Fruit fly (Drosophila melanogaster) whole organism, embryonic: ENCODE data around the gene Jupiter.

Source experiments
- ATbp ChIP-seq: fragments of 200-800 bp; sonication (Bioruptor generic); optimal IDR thresholded peaks from 2 replicates; lab custom pipeline; 2017; ENCODE audit warnings: missing biosample characterization, mild to moderate bottlenecking, missing genetic modification characterization, missing genetic modification reagents
- Aef1 ChIP-seq: fragments of 200-800 bp; sonication (Bioruptor generic); IDR thresholded peaks from 3 replicates; pipeline ENCODE4 v1.3.6; 2022; ENCODE audit warnings: missing biosample characterization, missing genetic modification characterization
- B-H2 ChIP-seq: fragments of 200-800 bp; sonication (Bioruptor generic); optimal IDR thresholded peaks from 2 replicates; lab custom pipeline; 2018; ENCODE audit warnings: missing biosample characterization, mild to moderate bottlenecking, missing genetic modification characterization
- CG12391 ChIP-seq: fragments of 200-800 bp; sonication (Bioruptor generic); optimal IDR thresholded peaks from 3 replicates; lab custom pipeline; 2018; ENCODE audit warnings: missing biosample characterization, mild to moderate bottlenecking, missing genetic modification characterization, moderate library complexity
- CG12659 ChIP-seq: fragments of 200-800 bp; sonication (Bioruptor generic); optimal IDR thresholded peaks from 3 replicates; lab custom pipeline; 2017; ENCODE audit warnings: mild to moderate bottlenecking, missing biosample characterization, missing genetic modification reagents, missing genetic modification characterization
- CG14667 ChIP-seq: fragments of 200-800 bp; sonication (Bioruptor generic); IDR thresholded peaks from 2 replicates; pipeline ENCODE4 v1.3.6; 2022; ENCODE audit warnings: missing biosample characterization, missing genetic modification characterization
- CG16813 ChIP-seq: fragments of 200-800 bp; sonication (Bioruptor generic); IDR thresholded peaks from 3 replicates; pipeline ENCODE4 v1.3.6; 2022; ENCODE audit warnings: missing biosample characterization, missing genetic modification characterization; ENCODE audit not compliant: partially characterized antibody
- CG1792 ChIP-seq: fragments of 200-800 bp; sonication (Bioruptor generic); optimal IDR thresholded peaks from 2 replicates; lab custom pipeline; 2016; ENCODE audit warnings: missing biosample characterization, missing genetic modification characterization
- CG18262 ChIP-seq: fragments of 200-800 bp; optimal IDR thresholded peaks from 3 replicates; lab custom pipeline; 2019; ENCODE audit warnings: missing biosample characterization, mild to moderate bottlenecking, missing genetic modification characterization, moderate library complexity
- CG2678 ChIP-seq: fragments of 200-800 bp; sonication (Bioruptor generic); optimal IDR thresholded peaks from 3 replicates; lab custom pipeline; 2019; ENCODE audit warnings: missing biosample characterization, mild to moderate bottlenecking, missing genetic modification characterization, moderate library complexity
- CG30431 ChIP-seq: fragments of 200-800 bp; sonication (Bioruptor generic); optimal IDR thresholded peaks from 2 replicates; lab custom pipeline; 2017; ENCODE audit warnings: missing biosample characterization, missing genetic modification characterization
- CG3163 ChIP-seq: fragments of 200-800 bp; sonication (Bioruptor generic); optimal IDR thresholded peaks from 3 replicates; lab custom pipeline; 2016; ENCODE audit warnings: missing biosample characterization, missing genetic modification characterization
- CG33557 ChIP-seq: fragments of 200-800 bp; sonication (Bioruptor generic); optimal IDR thresholded peaks from 2 replicates; lab custom pipeline; 2019; ENCODE audit warnings: missing biosample characterization, mild to moderate bottlenecking, missing genetic modification characterization, moderate library complexity
- CG6654 ChIP-seq: fragments of 200-800 bp; sonication (Bioruptor generic); optimal IDR thresholded peaks from 2 replicates; lab custom pipeline; 2017; ENCODE audit warnings: missing biosample characterization, mild to moderate bottlenecking, missing genetic modification characterization
- CG7963 ChIP-seq: fragments of 200-800 bp; sonication (Bioruptor generic); IDR thresholded peaks from 3 replicates; pipeline ENCODE4 v1.3.6; 2022; ENCODE audit warnings: missing biosample characterization, missing genetic modification characterization; ENCODE audit not compliant: partially characterized antibody
- CG7987 ChIP-seq: fragments of 200-800 bp; sonication (Bioruptor generic); optimal IDR thresholded peaks from 2 replicates; lab custom pipeline; 2018; ENCODE audit warnings: missing biosample characterization, mild to moderate bottlenecking, missing genetic modification characterization, moderate library complexity
- CG8765 ChIP-seq: fragments of 200-800 bp; sonication (Bioruptor generic); IDR thresholded peaks from 2 replicates; pipeline ENCODE4 v1.3.6; 2022; ENCODE audit warnings: missing biosample characterization, missing genetic modification characterization
- CG9876 ChIP-seq: fragments of 200-800 bp; sonication (Bioruptor generic); optimal IDR thresholded peaks from 2 replicates; lab custom pipeline; 2016; ENCODE audit warnings: missing biosample characterization, missing genetic modification characterization
- D19B ChIP-seq: fragments of 200-800 bp; sonication (Bioruptor generic); optimal IDR thresholded peaks from 2 replicates; lab custom pipeline; 2017; ENCODE audit warnings: missing biosample characterization, mild to moderate bottlenecking, missing genetic modification characterization
- Ets97D ChIP-seq: fragments of 200-800 bp; sonication (Bioruptor generic); optimal IDR thresholded peaks from 3 replicates; lab custom pipeline; 2016; ENCODE audit warnings: missing biosample characterization, missing genetic modification characterization
- Hmr ChIP-seq: fragments of 200-800 bp; sonication (Bioruptor generic); optimal IDR thresholded peaks from 3 replicates; lab custom pipeline; 2017; ENCODE audit warnings: mild to moderate bottlenecking, missing biosample characterization, missing genetic modification reagents, missing genetic modification characterization
- Lpt ChIP-seq: fragments of >200 bp; optimal IDR thresholded peaks from 2 replicates; lab custom pipeline; 2018; ENCODE audit warnings: missing biosample characterization, missing genetic modification characterization
- NK7.1 ChIP-seq: fragments of 200-800 bp; sonication (Bioruptor generic); optimal IDR thresholded peaks from 3 replicates; lab custom pipeline; 2016; ENCODE audit warnings: missing biosample characterization, missing genetic modification characterization
- Scr ChIP-seq: fragments of 200-800 bp; sonication (Bioruptor generic); IDR thresholded peaks from 2 replicates; pipeline ENCODE4 v1.3.6; 2022; ENCODE audit warnings: missing biosample characterization, missing genetic modification characterization; ENCODE audit not compliant: partially characterized antibody
- ac ChIP-seq: fragments of 200-800 bp; sonication (Bioruptor generic); optimal IDR thresholded peaks from 3 replicates; lab custom pipeline; 2017; ENCODE audit warnings: missing biosample characterization, mild to moderate bottlenecking, missing genetic modification characterization
- ara ChIP-seq: fragments of 200-800 bp; sonication (Bioruptor generic); IDR thresholded peaks from 2 replicates; pipeline ENCODE4 v1.3.6; 2022; ENCODE audit warnings: missing biosample characterization, missing genetic modification characterization
- bbx ChIP-seq: fragments of 200-800 bp; sonication (Bioruptor generic); IDR thresholded peaks from 2 replicates; pipeline ENCODE4 v1.3.6; 2022; ENCODE audit warnings: missing biosample characterization, missing genetic modification characterization; ENCODE audit not compliant: partially characterized antibody
- bowl ChIP-seq: fragments of 200-800 bp; sonication (Bioruptor generic); IDR thresholded peaks from 2 replicates; pipeline ENCODE4 v1.3.6; 2022; ENCODE audit warnings: missing biosample characterization, missing genetic modification characterization
- fd96Cb ChIP-seq: fragments of 200-800 bp; sonication (Bioruptor generic); optimal IDR thresholded peaks from 2 replicates; lab custom pipeline; 2018; ENCODE audit warnings: missing biosample characterization, mild to moderate bottlenecking, missing genetic modification characterization, moderate library complexity
- gem ChIP-seq: fragments of 200-800 bp; sonication (Bioruptor generic); optimal IDR thresholded peaks from 2 replicates; lab custom pipeline; 2019; ENCODE audit warnings: missing biosample characterization, mild to moderate bottlenecking, missing genetic modification characterization, moderate library complexity
- hb ChIP-seq: fragments of 200-800 bp; sonication (Bioruptor generic); IDR thresholded peaks from 3 replicates; pipeline ENCODE4 v1.3.6; 2022; ENCODE audit warnings: missing biosample characterization, missing genetic modification characterization; ENCODE audit not compliant: partially characterized antibody
- hth ChIP-seq: fragments of >200 bp; optimal IDR thresholded peaks from 2 replicates; lab custom pipeline; 2017; ENCODE audit warnings: inconsistent platforms
- luna ChIP-seq: fragments of 200-800 bp; sonication (Bioruptor generic); optimal IDR thresholded peaks from 2 replicates; lab custom pipeline; 2016; ENCODE audit warnings: missing biosample characterization, missing genetic modification characterization
- mirr ChIP-seq: fragments of 200-800 bp; sonication (Bioruptor generic); optimal IDR thresholded peaks from 3 replicates; lab custom pipeline; 2018; ENCODE audit warnings: missing biosample characterization, mild to moderate bottlenecking, missing genetic modification characterization
- org-1 ChIP-seq: fragments of 200-800 bp; sonication (Bioruptor generic); optimal IDR thresholded peaks from 2 replicates; lab custom pipeline; 2017; ENCODE audit warnings: missing biosample characterization, missing genetic modification characterization
- pho ChIP-seq: fragments of 200-800 bp; sonication (Bioruptor generic); optimal IDR thresholded peaks from 2 replicates; lab custom pipeline; 2016; ENCODE audit warnings: missing biosample characterization, missing genetic modification characterization
- sim ChIP-seq: fragments of 200-800 bp; sonication (Bioruptor generic); IDR thresholded peaks from 2 replicates; pipeline ENCODE4 v1.3.6; 2022; ENCODE audit warnings: missing biosample characterization, missing genetic modification characterization
- ssp ChIP-seq: fragments of 200-800 bp; sonication (Bioruptor generic); IDR thresholded peaks from 2 replicates; pipeline ENCODE4 v1.3.6; 2022; ENCODE audit warnings: missing biosample characterization, missing genetic modification characterization
- tna ChIP-seq: fragments of 200-800 bp; sonication (Bioruptor generic); IDR thresholded peaks from 2 replicates; pipeline ENCODE4 v1.3.6; 2022; ENCODE audit warnings: missing biosample characterization, missing genetic modification characterization; ENCODE audit not compliant: partially characterized antibody
- twi ChIP-seq: fragments of 200-800 bp; optimal IDR thresholded peaks from 2 replicates; lab custom pipeline; 2019; ENCODE audit warnings: missing biosample characterization, mild to moderate bottlenecking, missing genetic modification characterization, moderate library complexity
- unpg ChIP-seq: fragments of 200-800 bp; sonication (Bioruptor generic); optimal IDR thresholded peaks from 3 replicates; lab custom pipeline; 2018; ENCODE audit warnings: missing biosample characterization, mild to moderate bottlenecking, missing genetic modification characterization, moderate library complexity
- usp ChIP-seq: fragments of >200 bp; optimal IDR thresholded peaks from 2 replicates; lab custom pipeline; 2017; ENCODE audit warnings: missing biosample characterization, missing genetic modification characterization
- zen2 ChIP-seq: fragments of 200-800 bp; sonication (Bioruptor generic); IDR thresholded peaks from 3 replicates; pipeline ENCODE4 v1.3.6; 2022; ENCODE audit warnings: missing biosample characterization, missing genetic modification characterization; ENCODE audit not compliant: partially characterized antibody

Gene Jupiter

DNA sequence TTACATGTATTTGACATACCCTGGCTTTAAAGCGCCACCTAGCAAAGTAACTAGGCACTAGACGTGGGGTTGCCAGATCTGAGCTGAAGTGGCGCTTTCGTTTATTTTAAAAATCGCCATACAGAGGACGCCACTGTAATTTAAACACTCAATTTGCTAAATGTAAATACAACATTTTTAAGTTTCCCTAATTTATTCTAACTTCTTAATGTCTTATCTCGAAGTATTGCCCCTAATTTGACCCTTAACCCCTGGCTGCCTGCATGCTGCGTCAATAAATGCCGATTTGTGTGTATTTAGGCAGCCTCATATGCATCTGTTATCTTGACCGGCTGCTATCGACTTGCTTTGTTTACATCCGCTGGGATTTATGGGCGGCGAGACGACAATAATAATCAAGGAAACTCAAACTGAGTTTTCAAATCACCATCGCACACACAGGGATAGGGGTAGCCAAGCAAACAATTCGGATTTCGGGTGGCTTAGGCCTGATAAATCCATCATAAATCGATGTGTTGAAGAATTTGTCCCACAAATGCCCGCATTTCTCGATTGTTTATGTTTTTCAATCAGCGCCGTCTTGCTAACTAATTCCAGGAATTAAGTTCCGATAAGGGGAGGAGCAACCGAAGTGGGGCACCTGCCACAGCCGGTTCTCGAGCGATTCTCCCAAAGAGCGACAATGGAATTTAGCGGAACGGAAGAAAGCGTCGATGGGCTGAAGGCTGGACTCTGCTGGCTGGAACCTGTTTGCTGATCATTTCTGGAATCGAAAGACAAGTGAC lies 6.3 kb downstream of the Jupiter start (continued):
- TF ChIP-seq D19B (GFP tag; lab: Kevin White, UChicago) = no peak
- TF ChIP-seq bbx (GFP tag; lab: Robert Waterston, UW) = peak; percentile 61
- no peak for TF ChIP-seq CG1792
- TF ChIP-seq CG14667 (GFP tag; lab: Robert Waterston, UW) = peak; percentile 73
- no peak for TF ChIP-seq luna (GFP tag; lab: Kevin White, UChicago)
- TF ChIP-seq CG9876 = peak; percentile 74
- TF ChIP-seq Hmr (GFP tag; lab: Kevin White, UChicago) = peak; percentile 46
- TF ChIP-seq CG30431 (GFP tag; lab: Kevin White, UChicago) = peak; percentile 45
- TF ChIP-seq ara (GFP tag; lab: Robert Waterston, UW) = no peak
- TF ChIP-seq zen2 (GFP tag; lab: Robert Waterston, UW) = no peak
- TF ChIP-seq fd96Cb (tag; lab: Kevin White, UChicago) = peak; percentile 38
- TF ChIP-seq CG12391 (tag; lab: Kevin White, UChicago) = peak; percentile 56
- peak; percentile 51 for TF ChIP-seq NK7.1 (GFP tag; lab: Kevin White, UChicago)
- TF ChIP-seq gem (tag; lab: Kevin White, UChicago) = peak; percentile 56
- TF ChIP-seq bowl (GFP tag; lab: Robert Waterston, UW) = no peak
- no peak for TF ChIP-seq org-1 (GFP tag; lab: Kevin White, UChicago)
- peak; percentile 43 for TF ChIP-seq pho (GFP tag; lab: Kevin White, UChicago)
- TF ChIP-seq CG2678 = no peak
- peak; percentile 50 for TF ChIP-seq Ets97D (GFP tag; lab: Kevin White, UChicago)
- TF ChIP-seq CG16813 (GFP tag; lab: Robert Waterston, UW) = peak; percentile 46; the same call in 1 of the 3 replicates
- peak; percentile 1 for TF ChIP-seq ATbp
- TF ChIP-seq Lpt (GFP tag; lab: Kevin White, UChicago) = no peak
- TF ChIP-seq hth (lab: Kevin White, UChicago) = no peak
- TF ChIP-seq CG33557 (GFP tag; lab: Kevin White, UChicago) = peak; percentile 50
- peak; percentile 67 for TF ChIP-seq CG18262
- peak; percentile 40 for TF ChIP-seq B-H2
- TF ChIP-seq hb = no peak
- peak; percentile 62 for TF ChIP-seq Aef1 (GFP tag; lab: Robert Waterston, UW)
- TF ChIP-seq CG7963 (GFP tag; lab: Robert Waterston, UW) = peak; percentile 25; the same call in 1 of the 3 replicates
- TF ChIP-seq sim = no peak
- TF ChIP-seq tna = no peak
- TF ChIP-seq CG8765 (GFP tag; lab: Robert Waterston, UW) = no peak
- peak; percentile 28; the same call in 1 of the 2 replicates for TF ChIP-seq Scr (GFP tag; lab: Robert Waterston, UW)
- TF ChIP-seq mirr (GFP tag; lab: Kevin White, UChicago) = no peak
- peak; percentile 18 for TF ChIP-seq unpg (GFP tag; lab: Kevin White, UChicago)
- TF ChIP-seq CG6654 = no peak
- TF ChIP-seq CG12659 = peak; percentile 43
- peak; percentile 59 for TF ChIP-seq ssp (GFP tag; lab: Robert Waterston, UW)
- no peak for TF ChIP-seq usp (GFP tag; lab: Kevin White, UChicago)
- peak; percentile 48 for TF ChIP-seq CG7987 (GFP tag; lab: Kevin White, UChicago)
- peak; percentile 44 for TF ChIP-seq CG3163 (GFP tag; lab: Kevin White, UChicago)
- TF ChIP-seq ac (GFP tag; lab: Kevin White, UChicago) = peak; percentile 41
- peak; percentile 32 for TF ChIP-seq twi
